Fruit fly (Drosophila melanogaster) whole organism, embryonic: ENCODE measurements around the gene CG33543.
A peak's percentile ranks its signal among the peaks of the same experiment; 100 is the strongest.

ENCODE experiments used
- BtbVII ChIP-seq: fragments of 200-800 bp; sonication (Bioruptor generic); optimal IDR thresholded peaks from 3 replicates; lab custom pipeline; 2017; ENCODE audit warnings: missing biosample characterization, mild to moderate bottlenecking, missing genetic modification characterization
- CG13775 ChIP-seq: fragments of 200-800 bp; sonication (Bioruptor generic); optimal IDR thresholded peaks from 3 replicates; lab custom pipeline; 2017; ENCODE audit warnings: missing biosample characterization, mild to moderate bottlenecking, missing genetic modification characterization
- CG14050 ChIP-seq: fragments of 200-800 bp; sonication (Bioruptor generic); IDR thresholded peaks from 3 replicates; pipeline ENCODE4 v1.3.6; 2022; ENCODE audit warnings: missing biosample characterization, missing genetic modification characterization
- CG16813 ChIP-seq: fragments of 200-800 bp; sonication (Bioruptor generic); IDR thresholded peaks from 3 replicates; pipeline ENCODE4 v1.3.6; 2022; ENCODE audit warnings: missing biosample characterization, missing genetic modification characterization; ENCODE audit not compliant: partially characterized antibody
- CG17829 ChIP-seq: fragments of 200-800 bp; optimal IDR thresholded peaks from 2 replicates; lab custom pipeline; 2019; ENCODE audit warnings: missing biosample characterization, mild to moderate bottlenecking, missing genetic modification characterization, moderate library complexity
- CG18476 ChIP-seq: fragments of 200-800 bp; sonication (Bioruptor generic); optimal IDR thresholded peaks from 2 replicates; lab custom pipeline; 2016; ENCODE audit warnings: missing biosample characterization, mild to moderate bottlenecking, missing genetic modification characterization
- CG30403 ChIP-seq: fragments of 200-800 bp; sonication (Bioruptor generic); optimal IDR thresholded peaks from 3 replicates; lab custom pipeline; 2016; ENCODE audit warnings: missing biosample characterization, missing genetic modification characterization
- CG4328 ChIP-seq: fragments of 200-800 bp; sonication (Bioruptor generic); optimal IDR thresholded peaks from 3 replicates; lab custom pipeline; 2017; ENCODE audit warnings: missing biosample characterization, missing genetic modification reagents, missing genetic modification characterization
- CG4424 ChIP-seq: fragments of 200-800 bp; sonication (Bioruptor generic); optimal IDR thresholded peaks from 3 replicates; lab custom pipeline; 2016; ENCODE audit warnings: missing biosample characterization, missing genetic modification characterization
- CG4617 ChIP-seq: fragments of 200-800 bp; sonication (Bioruptor generic); optimal IDR thresholded peaks from 3 replicates; lab custom pipeline; 2016; ENCODE audit warnings: missing biosample characterization, missing genetic modification characterization, borderline replicate concordance
- CG7357 ChIP-seq: fragments of 200-800 bp; sonication (Bioruptor generic); IDR thresholded peaks from 3 replicates; pipeline ENCODE4 v1.3.6; 2022; ENCODE audit warnings: missing biosample characterization, missing genetic modification characterization
- CG7786 ChIP-seq: fragments of 200-800 bp; sonication (Bioruptor generic); optimal IDR thresholded peaks from 2 replicates; lab custom pipeline; 2016; ENCODE audit warnings: missing biosample characterization, missing genetic modification characterization
- CG7928 ChIP-seq: fragments of 200-800 bp; sonication (Bioruptor generic); optimal IDR thresholded peaks from 2 replicates; lab custom pipeline; 2017; ENCODE audit warnings: missing biosample characterization, mild to moderate bottlenecking, missing genetic modification characterization
- CG8290 ChIP-seq, 3 experiments: fragments of 200-800 bp; sonication (Bioruptor generic); optimal IDR thresholded peaks; 2 replicates each; lab custom pipeline; 2016 to 2019; ENCODE audit warnings: missing biosample characterization in 3 of 3, missing genetic modification characterization in 3 of 3, mild to moderate bottlenecking in 2 of 3, moderate library complexity in 1 of 3
- CG8765 ChIP-seq: fragments of 200-800 bp; sonication (Bioruptor generic); IDR thresholded peaks from 2 replicates; pipeline ENCODE4 v1.3.6; 2022; ENCODE audit warnings: missing biosample characterization, missing genetic modification characterization
- CG9797 ChIP-seq: fragments of 200-800 bp; sonication (Bioruptor generic); optimal IDR thresholded peaks from 3 replicates; lab custom pipeline; 2018; ENCODE audit warnings: missing biosample characterization, mild to moderate bottlenecking, missing genetic modification characterization
- Dip2 ChIP-seq: fragments of 200-800 bp; sonication (Bioruptor generic); IDR thresholded peaks from 2 replicates; pipeline ENCODE4 v1.3.6; 2022; ENCODE audit warnings: missing biosample characterization, missing genetic modification characterization
- Drgx ChIP-seq: fragments of 200-800 bp; sonication (Bioruptor generic); IDR thresholded peaks from 2 replicates; pipeline ENCODE4 v1.3.6; 2022; ENCODE audit warnings: missing biosample characterization, missing genetic modification characterization
- E2f1 ChIP-seq: fragments of 200-800 bp; sonication (Bioruptor generic); IDR thresholded peaks from 2 replicates; pipeline ENCODE4 v1.3.6; 2022; ENCODE audit warnings: missing biosample characterization, missing genetic modification characterization
- Fer1 ChIP-seq: fragments of 200-800 bp; sonication (Bioruptor generic); optimal IDR thresholded peaks from 2 replicates; lab custom pipeline; 2017; ENCODE audit warnings: missing biosample characterization, mild to moderate bottlenecking, missing genetic modification characterization
- GATAe ChIP-seq: fragments of 200-800 bp; sonication (Bioruptor generic); conservative IDR thresholded peaks from 2 replicates; pipeline ENCODE4 v1.3.6; 2022; ENCODE audit warnings: missing biosample characterization, missing genetic modification characterization
- Gug ChIP-seq: fragments of 200-800 bp; sonication (Bioruptor generic); IDR thresholded peaks from 4 replicates; pipeline ENCODE4 v1.3.6; 2022; ENCODE audit warnings: missing biosample characterization, missing genetic modification characterization
- Hsf ChIP-seq: fragments of 200-800 bp; sonication (Bioruptor generic); optimal IDR thresholded peaks from 3 replicates; lab custom pipeline; 2016; ENCODE audit warnings: missing biosample characterization, missing genetic modification characterization
- Lim3 ChIP-seq: fragments of 200-800 bp; sonication (Bioruptor generic); IDR thresholded peaks from 2 replicates; pipeline ENCODE4 v1.3.6; 2022; ENCODE audit warnings: missing biosample characterization, missing genetic modification characterization
- Max ChIP-seq: fragments of 200-800 bp; sonication (Bioruptor generic); optimal IDR thresholded peaks from 2 replicates; lab custom pipeline; 2016; ENCODE audit warnings: missing biosample characterization, mild to moderate bottlenecking, missing genetic modification characterization
- NFAT ChIP-seq: fragments of 200-800 bp; sonication (Bioruptor generic); IDR thresholded peaks from 2 replicates; pipeline ENCODE4 v1.3.6; 2022; ENCODE audit warnings: missing biosample characterization, missing genetic modification characterization
- Optix ChIP-seq: fragments of 200-800 bp; sonication (Bioruptor generic); IDR thresholded peaks from 3 replicates; pipeline ENCODE4 v1.3.6; 2022; ENCODE audit warnings: missing biosample characterization, missing genetic modification characterization
- Sox102F ChIP-seq: fragments of 200-800 bp; sonication (Bioruptor generic); optimal IDR thresholded peaks from 2 replicates; lab custom pipeline; 2018; ENCODE audit warnings: missing biosample characterization, mild to moderate bottlenecking, missing genetic modification characterization, moderate library complexity
- Spps ChIP-seq: fragments of 200-800 bp; sonication (Bioruptor generic); optimal IDR thresholded peaks from 2 replicates; lab custom pipeline; 2018; ENCODE audit warnings: missing biosample characterization, mild to moderate bottlenecking, missing genetic modification characterization
- Sry-δ ChIP-seq: fragments of 200-800 bp; sonication (Bioruptor generic); optimal IDR thresholded peaks from 2 replicates; lab custom pipeline; 2016; ENCODE audit warnings: missing biosample characterization, missing genetic modification characterization
- Xrp1 ChIP-seq: fragments of 200-800 bp; sonication (Bioruptor generic); IDR thresholded peaks from 2 replicates; pipeline ENCODE4 v1.3.6; 2022; ENCODE audit warnings: missing biosample characterization, missing genetic modification characterization
- YL-1 ChIP-seq: fragments of 200-800 bp; sonication (Bioruptor generic); optimal IDR thresholded peaks from 3 replicates; lab custom pipeline; 2017; ENCODE audit warnings: missing biosample characterization, mild to moderate bottlenecking, missing genetic modification characterization
- bigmax ChIP-seq: fragments of 200-800 bp; sonication (Bioruptor generic); optimal IDR thresholded peaks from 2 replicates; lab custom pipeline; 2018; ENCODE audit warnings: missing biosample characterization, mild to moderate bottlenecking, missing genetic modification characterization
- bsh ChIP-seq, 2 experiments: fragments of 200-800 bp; sonication (Bioruptor generic); optimal IDR thresholded peaks; 2 replicates each; lab custom pipeline; 2017 to 2018; ENCODE audit warnings: mild to moderate bottlenecking in 2 of 2, missing biosample characterization in 2 of 2, missing genetic modification characterization in 2 of 2, moderate library complexity in 1 of 2
- dysf ChIP-seq: fragments of 200-800 bp; sonication (Bioruptor generic); IDR thresholded peaks from 3 replicates; pipeline ENCODE4 v1.3.6; 2022; ENCODE audit warnings: missing biosample characterization, missing genetic modification characterization
- fd96Cb ChIP-seq: fragments of 200-800 bp; sonication (Bioruptor generic); optimal IDR thresholded peaks from 2 replicates; lab custom pipeline; 2018; ENCODE audit warnings: missing biosample characterization, mild to moderate bottlenecking, missing genetic modification characterization, moderate library complexity
- gcm2 ChIP-seq: fragments of 200-800 bp; sonication (Bioruptor generic); optimal IDR thresholded peaks from 2 replicates; lab custom pipeline; 2016; ENCODE audit warnings: missing biosample characterization, missing genetic modification characterization
- gro ChIP-seq: fragments of 200-800 bp; sonication (Bioruptor generic); optimal IDR thresholded peaks from 2 replicates; lab custom pipeline; 2016; ENCODE audit warnings: missing biosample characterization, missing genetic modification characterization
- gsb ChIP-seq: fragments of 200-800 bp; sonication (Bioruptor generic); IDR thresholded peaks from 2 replicates; pipeline ENCODE4 v1.3.6; 2022; ENCODE audit warnings: missing biosample characterization, missing genetic modification characterization
- jing ChIP-seq: fragments of 200-800 bp; sonication (Bioruptor generic); optimal IDR thresholded peaks from 2 replicates; lab custom pipeline; 2018; ENCODE audit warnings: missing biosample characterization, mild to moderate bottlenecking, missing genetic modification characterization
- lmd ChIP-seq: fragments of 200-800 bp; sonication (Bioruptor generic); IDR thresholded peaks from 2 replicates; pipeline ENCODE4 v1.3.6; 2022; ENCODE audit warnings: missing biosample characterization, missing genetic modification characterization
- lola ChIP-seq, 3 experiments: fragments of >200 bp in 2 of 3; fragments of 200-800 bp in 1 of 3; sonication (Bioruptor generic) in 1 of 3; optimal IDR thresholded peaks; 2 replicates each; lab custom pipeline; 2017 to 2019; ENCODE audit warnings: missing biosample characterization in 3 of 3, missing genetic modification characterization in 3 of 3, mild to moderate bottlenecking in 1 of 3, moderate library complexity in 1 of 3
- mld ChIP-seq: fragments of 200-800 bp; sonication (Bioruptor generic); IDR thresholded peaks from 3 replicates; pipeline ENCODE4 v1.3.6; 2022; ENCODE audit warnings: missing biosample characterization, missing genetic modification characterization; ENCODE audit not compliant: partially characterized antibody
- nmo ChIP-seq: fragments of 200-800 bp; sonication (Bioruptor generic); optimal IDR thresholded peaks from 2 replicates; lab custom pipeline; 2018; ENCODE audit warnings: missing biosample characterization, mild to moderate bottlenecking, missing genetic modification characterization, moderate library complexity
- odd ChIP-seq: fragments of 200-800 bp; sonication (Bioruptor generic); optimal IDR thresholded peaks from 2 replicates; lab custom pipeline; 2017; ENCODE audit warnings: missing biosample characterization, mild to moderate bottlenecking, missing genetic modification characterization
- onecut ChIP-seq: fragments of 200-800 bp; sonication (Bioruptor generic); IDR thresholded peaks from 2 replicates; pipeline ENCODE4 v1.3.6; 2022; ENCODE audit warnings: missing biosample characterization, missing genetic modification characterization
- sug ChIP-seq: fragments of 200-800 bp; optimal IDR thresholded peaks from 2 replicates; lab custom pipeline; 2019; ENCODE audit warnings: missing biosample characterization, mild to moderate bottlenecking, missing genetic modification characterization, moderate library complexity
- wek ChIP-seq: fragments of 200-800 bp; sonication (Bioruptor generic); optimal IDR thresholded peaks from 3 replicates; lab custom pipeline; 2018; ENCODE audit warnings: missing biosample characterization, mild to moderate bottlenecking, missing genetic modification characterization, moderate library complexity
- yki ChIP-seq: fragments of >200 bp; optimal IDR thresholded peaks from 3 replicates; lab custom pipeline; 2018
- zen ChIP-seq: fragments of 200-800 bp; sonication (Bioruptor generic); optimal IDR thresholded peaks from 3 replicates; lab custom pipeline; 2018; ENCODE audit warnings: missing biosample characterization, mild to moderate bottlenecking, missing genetic modification characterization, moderate library complexity

CG33543 gene

DNA sequence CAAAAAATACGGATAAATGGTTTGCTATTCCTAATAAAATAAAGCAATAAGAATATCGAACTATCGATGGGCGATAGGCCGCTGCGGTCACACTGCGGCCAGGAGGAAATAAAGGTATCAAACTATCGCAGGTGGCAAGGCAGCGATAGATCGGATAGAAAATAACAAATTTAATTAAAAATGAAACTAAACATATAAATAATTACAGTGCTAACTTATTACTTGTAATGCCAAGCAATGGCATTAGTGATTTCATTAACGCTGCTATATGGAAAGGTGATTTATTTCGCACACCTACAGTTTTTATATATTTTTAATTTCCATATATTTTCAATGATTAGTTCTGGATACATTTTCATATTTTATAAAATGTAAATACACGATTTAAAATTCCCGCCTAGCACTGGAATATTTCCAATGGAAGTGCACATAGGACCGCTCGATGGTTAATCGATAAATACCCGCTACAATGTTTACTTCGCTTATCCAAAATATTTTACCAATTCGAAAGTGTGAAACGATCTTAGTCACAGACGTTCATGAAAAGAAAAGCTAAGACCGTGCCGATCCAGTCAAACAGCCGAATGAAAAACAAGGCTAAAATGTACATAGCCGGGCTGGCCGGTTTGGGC, 25.3 kb downstream of the CG33543 start, which contains the start of the genes CG15356 and CG15362 (continued):
- TF ChIP-seq Hsf (GFP tag; lab: Kevin White, UChicago) = peak; percentile 35
- peak; percentile 45 for TF ChIP-seq CG30403 (GFP tag; lab: Kevin White, UChicago)
- no peak for TF ChIP-seq dysf (GFP tag; lab: Robert Waterston, UW)
- TF ChIP-seq wek (GFP tag; lab: Kevin White, UChicago) = no peak
- peak; percentile 30 for TF ChIP-seq Fer1 (GFP tag; lab: Kevin White, UChicago)
- peak; percentile 17 for TF ChIP-seq BtbVII
- peak; percentile 16 for TF ChIP-seq CG8290 (GFP tag; optimal IDR thresholded peaks at IDR 0.05; lab: Kevin White, UChicago)
- TF ChIP-seq CG8290 (tag; optimal IDR thresholded peaks at IDR 0.05; lab: Kevin White, UChicago) = no peak
- TF ChIP-seq CG17829 (tag; lab: Kevin White, UChicago) = peak; percentile 19
- no peak for TF ChIP-seq CG7928 (GFP tag; lab: Kevin White, UChicago)
- peak; percentile 82 for TF ChIP-seq CG9797
- TF ChIP-seq CG4328 (GFP tag; lab: Kevin White, UChicago) = no peak
- TF ChIP-seq Spps (tag; lab: Kevin White, UChicago) = no peak
- TF ChIP-seq Dip2 (GFP tag; lab: Robert Waterston, UW) = no peak
- peak; percentile 64 for TF ChIP-seq nmo (GFP tag; lab: Kevin White, UChicago)
- TF ChIP-seq CG14050 (GFP tag; lab: Robert Waterston, UW) = no peak
- no peak for TF ChIP-seq CG4424
- TF ChIP-seq onecut (GFP tag; lab: Robert Waterston, UW) = no peak
- TF ChIP-seq CG7786 (GFP tag; lab: Kevin White, UChicago) = no peak
- TF ChIP-seq fd96Cb (tag; lab: Kevin White, UChicago) = no peak
- no peak for TF ChIP-seq E2f1 (GFP tag; lab: Robert Waterston, UW)
- peak; percentile 55 for TF ChIP-seq Max (GFP tag; lab: Kevin White, UChicago)
- TF ChIP-seq mld (GFP tag; lab: Robert Waterston, UW) = peak; percentile 98
- peak; percentile 85 for TF ChIP-seq Sry-δ
- peak; percentile 41 for TF ChIP-seq YL-1 (GFP tag; lab: Kevin White, UChicago)
- TF ChIP-seq Xrp1 (GFP tag; lab: Robert Waterston, UW) = no peak
- TF ChIP-seq CG8765 (GFP tag; lab: Robert Waterston, UW) = peak; percentile 41; the same call in 1 of the 2 replicates
- no peak for TF ChIP-seq yki (lab: Kevin White, UChicago)
- TF ChIP-seq Gug = peak; percentile 60; the same call in 1 of the 4 replicates
- peak; percentile 85 for TF ChIP-seq CG4617 (GFP tag; lab: Kevin White, UChicago)
- peak in 1 of 3 experiments; percentile 16 for TF ChIP-seq lola (GFP tag; optimal IDR thresholded peaks at IDR 0.05; lab: Kevin White, UChicago)
- TF ChIP-seq zen (tag; lab: Kevin White, UChicago) = peak; percentile 7
- no peak for TF ChIP-seq CG7357 (GFP tag; lab: Robert Waterston, UW)
- no peak for TF ChIP-seq jing
- TF ChIP-seq gsb (GFP tag; lab: Robert Waterston, UW) = no peak
- TF ChIP-seq CG13775 (GFP tag; lab: Kevin White, UChicago) = peak; percentile 45
- no peak for TF ChIP-seq Optix (GFP tag; lab: Robert Waterston, UW)
- TF ChIP-seq bsh (GFP tag; optimal IDR thresholded peaks at IDR 0.05; lab: Kevin White, UChicago) = peak in 1 of 2 experiments; percentile 4
- TF ChIP-seq sug = peak; percentile 45
- peak; percentile 9 for TF ChIP-seq gro (GFP tag; lab: Kevin White, UChicago)
- TF ChIP-seq Drgx (GFP tag; lab: Robert Waterston, UW) = peak; percentile 27; the same call in 1 of the 2 replicates
- no peak for TF ChIP-seq Sox102F (GFP tag; lab: Kevin White, UChicago)
- no peak for TF ChIP-seq lmd (GFP tag; lab: Robert Waterston, UW)
- no peak for TF ChIP-seq bigmax (GFP tag; lab: Kevin White, UChicago)
- TF ChIP-seq CG18476 (GFP tag; lab: Kevin White, UChicago) = peak; percentile 13
- TF ChIP-seq Lim3 (GFP tag; lab: Robert Waterston, UW) = no peak
- no peak for TF ChIP-seq gcm2
- peak; percentile 100 for TF ChIP-seq CG16813
- TF ChIP-seq NFAT (GFP tag; lab: Robert Waterston, UW) = peak; percentile 71
- no peak for TF ChIP-seq odd (GFP tag; lab: Kevin White, UChicago)
- TF ChIP-seq GATAe (GFP tag; lab: Robert Waterston, UW) = no peak
